Worm (Caenorhabditis elegans) whole organism, L3 larva: Measurements from ENCODE around the gene cyp-33C8.

Experiments
- ZK546.5 ChIP-seq: sonication (generic microtip); optimal IDR thresholded peaks from 2 replicates; lab custom pipeline; 2017; ENCODE audit warnings: missing biosample characterization, missing genetic modification characterization
- ceh-28 ChIP-seq: fragments of 150-350 bp; optimal IDR thresholded peaks from 2 replicates; lab custom pipeline; 2014; ENCODE audit warnings: missing biosample characterization, missing genetic modification reagents, missing genetic modification characterization
- ceh-82 ChIP-seq: fragments of 150-350 bp; optimal IDR thresholded peaks from 2 replicates; lab custom pipeline; 2014; ENCODE audit warnings: missing biosample characterization, missing genetic modification characterization
- ceh-9 ChIP-seq: sonication (generic microtip); optimal IDR thresholded peaks from 2 replicates; lab custom pipeline; 2018; ENCODE audit warnings: missing biosample characterization, missing genetic modification characterization
- daf-12 ChIP-seq: fragments of 150-350 bp; optimal IDR thresholded peaks from 2 replicates; lab custom pipeline; 2014; ENCODE audit warnings: missing biosample characterization, missing genetic modification reagents, missing genetic modification characterization
- egl-27 ChIP-seq: sonication (generic microtip); optimal IDR thresholded peaks from 4 replicates; lab custom pipeline; 2017; ENCODE audit warnings: missing biosample characterization, missing genetic modification reagents, missing genetic modification characterization
- elt-1 ChIP-seq: fragments of 150-350 bp; optimal IDR thresholded peaks from 2 replicates; lab custom pipeline; 2014; ENCODE audit warnings: missing biosample characterization, missing genetic modification characterization
- elt-3 ChIP-seq, 3 experiments: fragments of 150-350 bp in 1 of 3; sonication (generic microtip) in 2 of 3; optimal IDR thresholded peaks; 2 replicates in 2 of 3; 4 replicates in 1 of 3; lab custom pipeline; 2014 to 2017; ENCODE audit warnings: missing biosample characterization in 3 of 3, missing genetic modification characterization in 3 of 3
- eor-1 ChIP-seq, 2 experiments: fragments of 150-350 bp; optimal IDR thresholded peaks; 2 replicates each; lab custom pipeline; 2014 to 2018; ENCODE audit warnings: missing biosample characterization in 2 of 2, missing genetic modification characterization in 2 of 2
- fkh-10 ChIP-seq: sonication (generic microtip); optimal IDR thresholded peaks from 2 replicates; lab custom pipeline; 2017; ENCODE audit warnings: missing biosample characterization, missing genetic modification reagents, missing genetic modification characterization
- fkh-2 ChIP-seq: fragments of 150-350 bp; optimal IDR thresholded peaks from 2 replicates; lab custom pipeline; 2014; ENCODE audit warnings: missing biosample characterization, missing genetic modification reagents, missing genetic modification characterization
- jun-1 ChIP-seq: fragments of 150-350 bp; optimal IDR thresholded peaks from 2 replicates; lab custom pipeline; 2014; ENCODE audit warnings: missing biosample characterization, missing genetic modification reagents, missing genetic modification characterization
- lin-15B ChIP-seq: fragments of 150-350 bp; optimal IDR thresholded peaks from 2 replicates; lab custom pipeline; 2014; ENCODE audit warnings: missing biosample characterization, missing genetic modification characterization
- lsy-12 ChIP-seq: sonication (generic microtip); optimal IDR thresholded peaks from 2 replicates; lab custom pipeline; 2016; ENCODE audit warnings: mild to moderate bottlenecking, missing genetic modification characterization, missing compliant biosample characterization
- mml-1 ChIP-seq: fragments of 150-350 bp; sonication (generic microtip); optimal IDR thresholded peaks from 3 replicates; lab custom pipeline; 2014; ENCODE audit warnings: missing biosample characterization, missing genetic modification characterization
- nfya-1 ChIP-seq: sonication (generic microtip); optimal IDR thresholded peaks from 2 replicates; lab custom pipeline; 2017; ENCODE audit warnings: missing genetic modification characterization, mild to moderate bottlenecking, missing compliant biosample characterization, antibody characterized with exemption, moderate library complexity; ENCODE audit not compliant: insufficient read depth
- nhr-11 ChIP-seq: fragments of 150-350 bp; optimal IDR thresholded peaks from 2 replicates; lab custom pipeline; 2014; ENCODE audit warnings: missing biosample characterization, missing genetic modification characterization
- nhr-12 ChIP-seq: fragments of 150-350 bp; optimal IDR thresholded peaks from 2 replicates; lab custom pipeline; 2014; ENCODE audit warnings: missing biosample characterization, missing genetic modification characterization
- nhr-23 ChIP-seq: fragments of 150-350 bp; optimal IDR thresholded peaks from 2 replicates; lab custom pipeline; 2014; ENCODE audit warnings: missing biosample characterization, missing genetic modification reagents, missing genetic modification characterization
- nhr-237 ChIP-seq: fragments of 150-350 bp; optimal IDR thresholded peaks from 2 replicates; lab custom pipeline; 2014; ENCODE audit warnings: missing biosample characterization, missing genetic modification characterization
- nhr-25 ChIP-seq: sonication (generic microtip); optimal IDR thresholded peaks from 2 replicates; lab custom pipeline; 2017; ENCODE audit warnings: missing biosample characterization, missing genetic modification characterization
- nhr-67 ChIP-seq: fragments of 150-350 bp; optimal IDR thresholded peaks from 2 replicates; lab custom pipeline; 2014; ENCODE audit warnings: missing biosample characterization, missing genetic modification characterization
- nhr-76 ChIP-seq: fragments of 150-350 bp; sonication (generic microtip); optimal IDR thresholded peaks from 5 replicates; lab custom pipeline; 2014; ENCODE audit warnings: missing biosample characterization, missing genetic modification characterization
- nhr-77 ChIP-seq: fragments of 150-350 bp; optimal IDR thresholded peaks from 2 replicates; lab custom pipeline; 2014; ENCODE audit warnings: missing biosample characterization, missing genetic modification characterization
- pqm-1 ChIP-seq: fragments of 150-350 bp; optimal IDR thresholded peaks from 2 replicates; lab custom pipeline; 2017; ENCODE audit warnings: missing biosample characterization, missing genetic modification characterization, inconsistent platforms
- sea-2 ChIP-seq: fragments of 150-350 bp; sonication (generic microtip); optimal IDR thresholded peaks from 4 replicates; lab custom pipeline; 2014; ENCODE audit warnings: missing biosample characterization, missing genetic modification reagents, missing genetic modification characterization
- skn-1 ChIP-seq: fragments of 150-350 bp; optimal IDR thresholded peaks from 2 replicates; lab custom pipeline; 2014; ENCODE audit warnings: missing biosample characterization, missing genetic modification characterization
- zag-1 ChIP-seq: fragments of 150-350 bp; optimal IDR thresholded peaks from 2 replicates; lab custom pipeline; 2014; ENCODE audit warnings: missing biosample characterization, missing genetic modification characterization
- ztf-11 ChIP-seq: fragments of 150-350 bp; optimal IDR thresholded peaks from 2 replicates; lab custom pipeline; 2014; ENCODE audit warnings: missing biosample characterization, missing genetic modification characterization

Gene cyp-33C8

DNA sequence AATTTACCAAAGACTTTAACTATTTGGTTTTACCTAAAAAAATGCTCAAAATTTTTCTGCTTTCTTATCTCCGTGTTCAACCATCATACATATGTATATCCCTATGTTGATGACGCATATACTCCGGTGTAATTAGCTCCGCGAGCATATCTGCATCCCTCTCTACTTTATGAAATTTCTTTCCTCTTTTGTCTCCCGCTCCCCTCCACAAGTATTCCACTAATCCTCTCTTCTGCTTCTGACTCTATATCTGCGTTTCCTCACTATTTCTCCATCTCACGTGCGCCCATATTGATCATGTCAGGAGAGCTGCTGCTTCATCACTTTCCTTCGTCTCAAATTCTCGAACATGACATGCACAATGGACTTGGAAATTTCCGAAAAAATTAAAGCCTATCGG, 11.6 kb upstream of the cyp-33C8 start, which contains the start of gene H10D18.1:
H10D18.1 (plus strand) TSS at position 277 of the 400 bp plus-strand sequence.
- TF ChIP-seq mml-1 (no peak), nfya-1 (tag; lab: Kevin White, UChicago) (peak; percentile 33)

- TF ChIP-seq ceh-9 (tag; lab: Kevin White, UChicago) = no peak
- no peak for TF ChIP-seq lin-15B (tag; lab: Kevin White, UChicago)
- TF ChIP-seq daf-12 = no peak
- TF ChIP-seq fkh-10 (GFP tag; lab: Kevin White, UChicago) = no peak
- no peak for TF ChIP-seq ceh-82 (tag; lab: Kevin White, UChicago)
- no peak for TF ChIP-seq nfya-1 (tag; lab: Kevin White, UChicago)
- no peak for TF ChIP-seq nhr-25 (tag; lab: Kevin White, UChicago)
- no peak for TF ChIP-seq elt-3 (tag; optimal IDR thresholded peaks at IDR 0.05; lab: Kevin White, UChicago)
- TF ChIP-seq nhr-12 (tag; lab: Kevin White, UChicago) = no peak
- TF ChIP-seq eor-1 (tag; optimal IDR thresholded peaks at IDR 0.05; lab: Kevin White, UChicago) = no peak
- no peak for TF ChIP-seq ceh-28 (tag; lab: Kevin White, UChicago)
- TF ChIP-seq elt-1 (tag; lab: Kevin White, UChicago) = no peak
- no peak for TF ChIP-seq nhr-11
Measured at ce11 chrV:3814009-3814408, 10.7 kb upstream of the cyp-33C8 start.

- TF ChIP-seq ztf-11 (tag; lab: Kevin White, UChicago) (no peak), ceh-28 (tag; lab: Kevin White, UChicago) (no peak), ceh-82 (tag; lab: Kevin White, UChicago) (no peak), daf-12 (no peak), pqm-1 (peak; percentile 47), skn-1 (tag; lab: Kevin White, UChicago) (no peak), eor-1 (tag; optimal IDR thresholded peaks at IDR 0.05; lab: Kevin White, UChicago) (no peak), lsy-12 (no peak), nhr-25 (tag; lab: Kevin White, UChicago) (no peak)
Measured at ce11 chrV:3812291-3812690, 8.9 kb upstream of the cyp-33C8 start, which contains the start of gene scl-12. scl-12 (plus strand) TSS chrV:3812591.

ce11 chrV:3811541-3811940, 8.2 kb upstream of the cyp-33C8 start, which contains the start of gene scl-13:
scl-13 (minus strand) TSS chrV:3811641.
- no peak for TF ChIP-seq nhr-67 (tag; lab: Kevin White, UChicago)
- no peak for TF ChIP-seq nhr-11
- no peak for TF ChIP-seq sea-2 (GFP tag; lab: Kevin White, UChicago)
- no peak for TF ChIP-seq zag-1 (tag; lab: Kevin White, UChicago)
- TF ChIP-seq, all 47 proteins: peak for 0

DNA sequence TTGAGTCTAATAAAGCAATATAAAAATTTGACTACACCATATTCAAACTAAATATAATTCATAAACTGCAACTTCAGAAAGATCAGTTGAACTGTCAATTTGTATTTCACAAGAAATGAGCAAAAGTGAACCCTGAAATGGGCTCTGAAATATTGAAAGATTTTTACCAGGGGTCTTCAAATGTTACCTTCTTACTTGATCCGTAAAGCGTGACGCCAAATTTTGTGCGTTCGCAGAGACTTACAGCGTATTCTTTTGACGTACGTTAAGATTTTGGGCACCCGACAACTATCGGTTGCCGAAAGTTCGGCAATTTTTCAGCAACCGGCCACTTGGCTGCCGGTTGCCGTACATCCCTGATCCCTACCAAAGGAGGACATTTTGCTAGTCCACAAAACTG, 6.7 kb upstream of the cyp-33C8 start:
- TF ChIP-seq jun-1 (tag; lab: Kevin White, UChicago) = no peak
- TF ChIP-seq ZK546.5 (tag; lab: Kevin White, UChicago) = no peak
- no peak for TF ChIP-seq nhr-76 (tag; lab: Kevin White, UChicago)
- no peak for TF ChIP-seq nhr-237
- TF ChIP-seq daf-12 = no peak
- no peak for TF ChIP-seq nhr-23 (tag; lab: Kevin White, UChicago)
- TF ChIP-seq ceh-9 (tag; lab: Kevin White, UChicago) = no peak
- TF ChIP-seq fkh-10 (GFP tag; lab: Kevin White, UChicago) = no peak
- TF ChIP-seq egl-27 = no peak
- no peak for TF ChIP-seq nhr-77 (tag; lab: Kevin White, UChicago)
- TF ChIP-seq fkh-2 (tag; lab: Kevin White, UChicago) = no peak
- TF ChIP-seq nhr-25 (tag; lab: Kevin White, UChicago) = no peak

DNA sequence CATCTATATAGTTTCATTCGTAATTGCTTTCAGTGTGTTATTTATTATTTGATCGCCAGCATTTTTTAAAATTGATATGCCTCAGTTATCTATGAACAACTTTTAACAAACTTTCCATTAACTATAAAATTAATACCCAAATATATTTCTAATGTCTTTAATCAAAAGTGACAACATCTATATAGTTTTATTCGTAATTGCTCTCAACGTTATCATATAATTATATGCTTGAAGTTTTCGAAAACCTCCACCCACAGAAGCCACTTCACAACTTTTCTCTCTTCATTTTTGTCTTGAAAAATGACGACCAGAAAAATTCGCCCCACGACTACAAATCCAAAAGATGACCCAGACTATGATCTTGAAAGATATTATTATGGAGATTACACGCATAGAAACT, 5.0 kb upstream of the cyp-33C8 start, which contains the start of gene srw-6:
srw-6 (plus strand) TSS at position 301 of the 400 bp plus-strand sequence.
- TF ChIP-seq fkh-2 (tag; lab: Kevin White, UChicago) (no peak), egl-27 (no peak), ZK546.5 (tag; lab: Kevin White, UChicago) (no peak), lin-15B (tag; lab: Kevin White, UChicago) (no peak), ceh-9 (tag; lab: Kevin White, UChicago) (no peak), ceh-82 (tag; lab: Kevin White, UChicago) (no peak), ztf-11 (tag; lab: Kevin White, UChicago) (no peak)
